Worm (Caenorhabditis elegans): ENCODE measurements around the gene snpc-1.1.

DNA sequence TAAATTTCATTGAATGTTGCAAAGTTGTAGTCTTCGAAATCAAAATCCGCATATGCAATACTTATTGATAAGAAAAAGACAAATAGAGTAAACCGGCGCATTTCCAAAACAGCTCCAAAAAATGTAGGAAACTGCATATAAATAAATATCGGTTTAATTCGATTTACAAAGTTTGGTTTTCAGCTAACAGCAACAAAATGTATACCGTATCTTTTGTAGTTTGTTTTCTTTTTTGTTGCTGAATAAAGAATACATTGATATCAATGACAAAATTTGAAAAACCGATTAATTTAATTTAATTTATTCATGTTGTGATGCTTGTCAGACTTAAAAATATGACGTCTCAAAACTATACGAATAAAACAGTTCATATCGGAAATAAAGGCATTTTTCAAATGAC, 19.7 kb downstream of the snpc-1.1 start, which contains the start of gene B0228.8:
- TF ChIP-seq ama-1 (optimal IDR thresholded peaks at IDR 0.05) (no peak), ets-7 (tag; optimal IDR thresholded peaks at IDR 0.05) (no peak), scrt-1 (GFP tag; IDR thresholded peaks at IDR 0.05) (no peak), hnd-1 (tag; optimal IDR thresholded peaks at IDR 0.05) (no peak), tbx-11 (GFP tag; IDR thresholded peaks at IDR 0.05) (no peak), F13C5.2 (tag; optimal IDR thresholded peaks at IDR 0.05) (no peak), tbx-37 (GFP tag; conservative IDR thresholded peaks at IDR 0.05) (no peak), hmbx-1 (tag; optimal IDR thresholded peaks at IDR 0.05) (no peak), flt-1 (GFP tag; IDR thresholded peaks at IDR 0.05) (no peak), pes-1 (GFP tag; IDR thresholded peaks at IDR 0.05) (no peak), ceh-13 (GFP tag; optimal IDR thresholded peaks at IDR 0.05) (no peak), hmg-4 (GFP tag; optimal IDR thresholded peaks at IDR 0.05) (no peak), tra-4 (tag; optimal IDR thresholded peaks at IDR 0.05) (no peak), B0310.2 (tag; optimal IDR thresholded peaks at IDR 0.05) (no peak)
